Fruit fly (Drosophila melanogaster): ENCODE measurements around the gene Flad2.

DNA sequence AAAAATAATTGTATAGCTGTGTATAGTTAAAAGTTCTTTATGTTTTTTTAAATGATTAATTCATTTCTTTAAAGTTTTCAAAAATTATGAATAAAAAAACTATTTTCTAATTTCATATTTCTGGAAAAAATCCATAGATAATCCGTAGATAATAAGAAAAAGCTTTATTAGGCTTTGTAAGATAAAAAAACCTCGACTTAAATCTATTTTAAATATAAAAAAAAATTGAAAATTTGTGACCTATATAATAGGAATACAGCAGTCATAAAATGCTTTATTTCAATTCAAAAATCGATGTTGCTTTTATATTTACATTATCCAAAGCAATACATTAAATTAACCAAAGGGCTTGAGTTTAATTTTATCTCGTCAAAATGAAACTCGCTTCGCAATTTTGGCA lies at the start of gene Flad2:
- TF ChIP-seq CG6276 (GFP tag; optimal IDR thresholded peaks at IDR 0.05) (no peak), CG11902 (GFP tag; optimal IDR thresholded peaks at IDR 0.05) (no peak), CG6163 (GFP tag; IDR thresholded peaks at IDR 0.05) (no peak), ss (GFP tag; optimal IDR thresholded peaks at IDR 0.05) (no peak), CG7368 (GFP tag; optimal IDR thresholded peaks at IDR 0.05) (no peak), spab (GFP tag; optimal IDR thresholded peaks at IDR 0.05) (no peak)
